Fruit fly (Drosophila melanogaster) whole organism, prepupa: ENCODE results near the gene dl.

ENCODE experiments used
- Blimp-1 ChIP-seq: fragments of 200-800 bp; sonication (Bioruptor generic); optimal IDR thresholded peaks from 3 replicates; lab custom pipeline; 2017; ENCODE audit warnings: missing biosample characterization, missing genetic modification characterization, mild to moderate bottlenecking, moderate library complexity, missing genetic modification reagents
- CG10669 ChIP-seq: fragments of 200-800 bp; sonication (Bioruptor generic); optimal IDR thresholded peaks from 3 replicates; lab custom pipeline; 2018; ENCODE audit warnings: missing biosample characterization, mild to moderate bottlenecking, missing genetic modification characterization, moderate library complexity
- CG11762 ChIP-seq: fragments of 200-800 bp; sonication (Bioruptor generic); optimal IDR thresholded peaks from 3 replicates; lab custom pipeline; 2016; ENCODE audit warnings: missing biosample characterization, missing genetic modification characterization; ENCODE audit not compliant: insufficient read depth
- CG11902 ChIP-seq: fragments of 200-800 bp; sonication (Bioruptor generic); optimal IDR thresholded peaks from 3 replicates; lab custom pipeline; 2016; ENCODE audit warnings: missing biosample characterization, missing genetic modification characterization
- CG15336 ChIP-seq: fragments of 200-800 bp; sonication (Bioruptor generic); IDR thresholded peaks from 2 replicates; pipeline ENCODE4 v1.3.6; 2022; ENCODE audit warnings: missing biosample characterization, missing genetic modification characterization
- CG1621 ChIP-seq: fragments of 200-800 bp; sonication (Bioruptor generic); optimal IDR thresholded peaks from 3 replicates; lab custom pipeline; 2018; ENCODE audit warnings: missing biosample characterization, mild to moderate bottlenecking, missing genetic modification characterization
- CG31627 ChIP-seq: fragments of 200-800 bp; sonication (Bioruptor generic); optimal IDR thresholded peaks from 3 replicates; lab custom pipeline; 2016; ENCODE audit warnings: missing biosample characterization, missing genetic modification characterization
- CG34406 ChIP-seq: fragments of 200-800 bp; sonication (Bioruptor generic); optimal IDR thresholded peaks from 3 replicates; lab custom pipeline; 2016; ENCODE audit warnings: missing biosample characterization, missing genetic modification characterization
- CG3919 ChIP-seq: fragments of 200-800 bp; sonication (Bioruptor generic); optimal IDR thresholded peaks from 3 replicates; lab custom pipeline; 2016; ENCODE audit warnings: missing biosample characterization, missing genetic modification characterization
- CG4318 ChIP-seq: fragments of 200-800 bp; sonication (Bioruptor generic); optimal IDR thresholded peaks from 3 replicates; lab custom pipeline; 2017; ENCODE audit warnings: missing biosample characterization, mild to moderate bottlenecking, missing genetic modification characterization
- CG6276 ChIP-seq: fragments of 200-800 bp; sonication (Bioruptor generic); optimal IDR thresholded peaks from 2 replicates; lab custom pipeline; 2017; ENCODE audit warnings: missing biosample characterization, mild to moderate bottlenecking, missing genetic modification characterization
- CG6808 ChIP-seq: fragments of 200-800 bp; sonication (Bioruptor generic); optimal IDR thresholded peaks from 3 replicates; lab custom pipeline; 2017; ENCODE audit warnings: missing biosample characterization, missing genetic modification characterization, mild to moderate bottlenecking, moderate library complexity, missing genetic modification reagents
- CG8119 ChIP-seq: fragments of 200-800 bp; sonication (Bioruptor generic); IDR thresholded peaks from 3 replicates; pipeline ENCODE4 v1.3.6; 2022; ENCODE audit warnings: missing biosample characterization, missing genetic modification characterization
- CG8319 ChIP-seq: fragments of 200-800 bp; sonication (Bioruptor generic); optimal IDR thresholded peaks from 3 replicates; lab custom pipeline; 2016; ENCODE audit warnings: missing biosample characterization, missing genetic modification characterization
- CG8632 ChIP-seq: fragments of 200-800 bp; sonication (Bioruptor generic); optimal IDR thresholded peaks from 3 replicates; lab custom pipeline; 2016; ENCODE audit warnings: missing biosample characterization, missing genetic modification characterization
- CG9139 ChIP-seq: fragments of 200-800 bp; sonication (Bioruptor generic); optimal IDR thresholded peaks from 3 replicates; lab custom pipeline; 2017; ENCODE audit warnings: missing biosample characterization, mild to moderate bottlenecking, missing genetic modification characterization
- Eip75B ChIP-seq: fragments of 200-800 bp; sonication (Bioruptor generic); optimal IDR thresholded peaks from 3 replicates; lab custom pipeline; 2016; ENCODE audit warnings: missing biosample characterization, missing genetic modification characterization
- Eip78C ChIP-seq: fragments of 200-800 bp; sonication (Bioruptor generic); peaks from one replicate; lab custom pipeline; 2016; ENCODE audit warnings: missing biosample characterization, missing genetic modification characterization
- Gug ChIP-seq: fragments of 200-800 bp; sonication (Bioruptor generic); IDR thresholded peaks from 2 replicates; pipeline ENCODE4 v1.3.6; 2022; ENCODE audit warnings: missing biosample characterization, missing genetic modification characterization
- Hr38 ChIP-seq: sonication (Bioruptor generic); optimal IDR thresholded peaks from 2 replicates; lab custom pipeline; 2016; ENCODE audit warnings: missing biosample characterization, missing genetic modification characterization
- Hr39 ChIP-seq: fragments of 200-800 bp; sonication (Bioruptor generic); optimal IDR thresholded peaks from 2 replicates; lab custom pipeline; 2016; ENCODE audit warnings: missing biosample characterization, missing genetic modification characterization
- Lpt ChIP-seq: fragments of 200-800 bp; sonication (Bioruptor generic); optimal IDR thresholded peaks from 3 replicates; lab custom pipeline; 2016; ENCODE audit warnings: missing biosample characterization, missing genetic modification characterization
- OdsH ChIP-seq: fragments of 200-800 bp; sonication (Bioruptor generic); optimal IDR thresholded peaks from 3 replicates; lab custom pipeline; 2016; ENCODE audit warnings: missing biosample characterization, missing genetic modification characterization
- Sox102F ChIP-seq: fragments of 200-800 bp; sonication (Bioruptor generic); optimal IDR thresholded peaks from 2 replicates; lab custom pipeline; 2016; ENCODE audit warnings: missing biosample characterization, mild to moderate bottlenecking, missing genetic modification characterization
- eg ChIP-seq: fragments of 200-800 bp; sonication (Bioruptor generic); IDR thresholded peaks from 3 replicates; pipeline ENCODE4 v1.3.6; 2022; ENCODE audit warnings: missing biosample characterization, missing genetic modification characterization
- fd85E ChIP-seq: fragments of 200-800 bp; sonication (Bioruptor generic); optimal IDR thresholded peaks from 3 replicates; lab custom pipeline; 2016; ENCODE audit warnings: missing biosample characterization, missing genetic modification characterization
- fkh ChIP-seq: fragments of 200-800 bp; sonication (Bioruptor generic); optimal IDR thresholded peaks from 3 replicates; lab custom pipeline; 2017; ENCODE audit warnings: missing biosample characterization, mild to moderate bottlenecking, missing genetic modification characterization, moderate library complexity
- lz ChIP-seq: fragments of 200-800 bp; sonication (Bioruptor generic); optimal IDR thresholded peaks from 3 replicates; lab custom pipeline; 2016; ENCODE audit warnings: missing biosample characterization, missing genetic modification characterization
- net ChIP-seq: fragments of 200-800 bp; sonication (Bioruptor generic); optimal IDR thresholded peaks from 3 replicates; lab custom pipeline; 2016; ENCODE audit warnings: missing biosample characterization, missing genetic modification characterization
- salr ChIP-seq, 2 experiments: fragments of 200-800 bp; sonication (Bioruptor generic); optimal IDR thresholded peaks; 3 replicates each; lab custom pipeline; 2016 to 2018; ENCODE audit warnings: missing biosample characterization in 2 of 2, missing genetic modification characterization in 2 of 2, mild to moderate bottlenecking in 1 of 2
- spab ChIP-seq: fragments of 200-800 bp; sonication (Bioruptor generic); optimal IDR thresholded peaks from 2 replicates; lab custom pipeline; 2017; ENCODE audit warnings: missing biosample characterization, mild to moderate bottlenecking, missing genetic modification characterization, missing genetic modification reagents
- ss ChIP-seq, 2 experiments: fragments of 200-800 bp; sonication (Bioruptor generic); optimal IDR thresholded peaks; 2 replicates in 1 of 2; 3 replicates in 1 of 2; lab custom pipeline; 2017 to 2018; ENCODE audit warnings: mild to moderate bottlenecking in 2 of 2, missing biosample characterization in 2 of 2, missing genetic modification characterization in 2 of 2, moderate library complexity in 1 of 2
- svp ChIP-seq: fragments of 200-800 bp; sonication (Bioruptor generic); peaks from one replicate; lab custom pipeline; 2016; ENCODE audit warnings: missing biosample characterization, missing genetic modification characterization
- topi ChIP-seq: fragments of 200-800 bp; sonication (Bioruptor generic); optimal IDR thresholded peaks from 3 replicates; lab custom pipeline; 2016; ENCODE audit warnings: missing biosample characterization, missing genetic modification characterization
- vri ChIP-seq: fragments of 200-800 bp; sonication (Bioruptor generic); optimal IDR thresholded peaks from 3 replicates; lab custom pipeline; 2016; ENCODE audit warnings: missing biosample characterization, mild to moderate bottlenecking, missing genetic modification characterization

Gene dl

dm6 chr2L:17450505-17451415 is 596 bp upstream of the dl start (continued):
- TF ChIP-seq Blimp-1 = peak; percentile 38
- peak; percentile 71 for TF ChIP-seq CG10669 (GFP tag; lab: Kevin White, UChicago)
- peak; percentile 81 for TF ChIP-seq net (GFP tag; lab: Kevin White, UChicago)
- no peak for TF ChIP-seq Gug
- peak; percentile 84 for TF ChIP-seq topi (GFP tag; lab: Kevin White, UChicago)
- TF ChIP-seq fd85E = peak; percentile 28
- peak; percentile 83 for TF ChIP-seq OdsH (GFP tag; lab: Kevin White, UChicago)
- TF ChIP-seq fkh = peak; percentile 10
- peak; percentile 70 for TF ChIP-seq CG31627 (GFP tag; lab: Kevin White, UChicago)
- no peak for TF ChIP-seq Hr38
- peak; percentile 78 for TF ChIP-seq CG3919
- TF ChIP-seq salr (GFP tag; optimal IDR thresholded peaks at IDR 0.05; lab: Kevin White, UChicago) = peak; percentile 32 to 72
- peak; percentile 35 for TF ChIP-seq CG1621 (tag; lab: Kevin White, UChicago)
- TF ChIP-seq CG4318 = peak; percentile 47
- TF ChIP-seq CG9139 (GFP tag; lab: Kevin White, UChicago) = no peak
- TF ChIP-seq Eip78C = peak; percentile 96
- peak; percentile 55 for TF ChIP-seq Lpt (GFP tag; lab: Kevin White, UChicago)
- peak; percentile 69 for TF ChIP-seq CG6276
- TF ChIP-seq, all 60 proteins: peak for 50

- TF ChIP-seq CG15336 (GFP tag; lab: Robert Waterston, UW) (0 out of 2 replicates have a peak, but pooled peaks have one; percentile 9), salr (GFP tag; optimal IDR thresholded peaks at IDR 0.05; lab: Kevin White, UChicago) (no peak), CG11762 (GFP tag; lab: Kevin White, UChicago) (no peak), vri (peak; percentile 30), svp (GFP tag; lab: Kevin White, UChicago) (no peak), OdsH (GFP tag; lab: Kevin White, UChicago) (no peak), CG8119 (no peak), Eip75B (no peak), fkh (peak; percentile 74)
Measured at dm6 chr2L:17448435-17448834, 1.7 kb downstream of the dl start.

dm6 chr2L:17447071-17447470 is 3.1 kb downstream of the dl start:
- TF ChIP-seq ss (GFP tag; optimal IDR thresholded peaks at IDR 0.05; lab: Kevin White, UChicago) (no peak), Eip75B (no peak), topi (GFP tag; lab: Kevin White, UChicago) (no peak), spab (GFP tag; lab: Kevin White, UChicago) (no peak), eg (GFP tag; lab: Robert Waterston, UW) (no peak), Hr39 (GFP tag; lab: Kevin White, UChicago) (no peak), lz (GFP tag; lab: Kevin White, UChicago) (no peak), CG8632 (GFP tag; lab: Kevin White, UChicago) (no peak)

- no peak for TF ChIP-seq CG34406
- TF ChIP-seq CG10669 (GFP tag; lab: Kevin White, UChicago) = no peak
- TF ChIP-seq net (GFP tag; lab: Kevin White, UChicago) = no peak
Measured at dm6 chr2L:17437594-17437993, 12.6 kb downstream of the dl start.

- TF ChIP-seq Lpt (GFP tag; lab: Kevin White, UChicago) (no peak), eg (GFP tag; lab: Robert Waterston, UW) (no peak), CG6808 (GFP tag; lab: Kevin White, UChicago) (no peak), CG31627 (GFP tag; lab: Kevin White, UChicago) (no peak), CG8319 (GFP tag; lab: Kevin White, UChicago) (no peak), Blimp-1 (no peak), CG9139 (GFP tag; lab: Kevin White, UChicago) (no peak), fd85E (no peak), CG11902 (no peak), Sox102F (GFP tag; lab: Kevin White, UChicago) (no peak), CG1621 (tag; lab: Kevin White, UChicago) (no peak), CG10669 (GFP tag; lab: Kevin White, UChicago) (no peak), CG4318 (no peak)
Measured at dm6 chr2L:17436500-17436899, 13.7 kb downstream of the dl start, which contains the start of gene CG33928. Gene CG33928, minus strand, starts transcription at chr2L:17436600.
